Worm (Caenorhabditis elegans) whole organism, young adult: ENCODE results near the gene zyg-9.

Source experiments
- B0019.2 ChIP-seq: fragments of 200-800 bp; sonication (Bioruptor generic); conservative IDR thresholded peaks from 2 replicates; pipeline ENCODE4 v1.3.6; 2022; ENCODE audit warnings: missing genetic modification reagents, missing genetic modification characterization, missing compliant biosample characterization
- B0261.1 ChIP-seq: sonication (generic microtip); optimal IDR thresholded peaks from 2 replicates; lab custom pipeline; 2016; ENCODE audit warnings: mild to moderate bottlenecking, missing genetic modification characterization, moderate library complexity, missing compliant biosample characterization
- F10E7.11 ChIP-seq: sonication (generic microtip); optimal IDR thresholded peaks from 2 replicates; lab custom pipeline; 2017; ENCODE audit warnings: mild to moderate bottlenecking, missing genetic modification characterization, moderate library complexity, missing compliant biosample characterization
- F23B12.7 ChIP-seq: sonication (generic microtip); optimal IDR thresholded peaks from 2 replicates; lab custom pipeline; 2017; ENCODE audit warnings: missing genetic modification characterization, mild to moderate bottlenecking, missing compliant biosample characterization, antibody characterized with exemption, moderate library complexity; ENCODE audit not compliant: insufficient read depth
- F33H1.4 ChIP-seq: fragments of 200-800 bp; sonication (Bioruptor generic); IDR thresholded peaks from 2 replicates; pipeline ENCODE4 v1.3.6; 2022; ENCODE audit warnings: missing genetic modification reagents, missing genetic modification characterization, missing compliant biosample characterization
- F37B4.10 ChIP-seq: fragments of 200-800 bp; sonication (Bioruptor generic); IDR thresholded peaks from 2 replicates; pipeline ENCODE4 v1.3.6; 2022; ENCODE audit warnings: missing genetic modification characterization, missing compliant biosample characterization
- F55B11.4 ChIP-seq: sonication (generic microtip); optimal IDR thresholded peaks from 2 replicates; lab custom pipeline; 2016; ENCODE audit warnings: missing compliant biosample characterization, missing genetic modification characterization, borderline replicate concordance; ENCODE audit not compliant: insufficient read depth
- F57A8.1 ChIP-seq: fragments of 200-800 bp; sonication (Bioruptor generic); optimal IDR thresholded peaks from 2 replicates; lab custom pipeline; 2018; ENCODE audit warnings: mild to moderate bottlenecking, missing genetic modification characterization, moderate library complexity, missing compliant biosample characterization
- K11D2.4 ChIP-seq: fragments of 200-800 bp; sonication (Bioruptor generic); IDR thresholded peaks from 2 replicates; pipeline ENCODE4 v1.3.6; 2022; ENCODE audit warnings: missing genetic modification reagents, missing genetic modification characterization, missing compliant biosample characterization
- Y53G8AR.9 ChIP-seq: fragments of 200-800 bp; sonication (Bioruptor generic); conservative IDR thresholded peaks from 2 replicates; pipeline ENCODE4 v1.3.6; 2022; ENCODE audit warnings: missing genetic modification reagents, missing genetic modification characterization, missing compliant biosample characterization
- Y79H2A.3 ChIP-seq: fragments of 200-800 bp; sonication (Bioruptor generic); conservative IDR thresholded peaks from 2 replicates; pipeline ENCODE4 v1.3.6; 2022; ENCODE audit warnings: missing genetic modification reagents, missing genetic modification characterization, missing compliant biosample characterization
- aptf-2 ChIP-seq: fragments of 200-800 bp; sonication (Bioruptor generic); conservative IDR thresholded peaks from 2 replicates; pipeline ENCODE4 v1.3.6; 2022; ENCODE audit warnings: missing genetic modification reagents, missing genetic modification characterization, missing compliant biosample characterization
- aptf-3 ChIP-seq: fragments of 200-800 bp; sonication (Bioruptor generic); IDR thresholded peaks from 2 replicates; pipeline ENCODE4 v1.3.6; 2022; ENCODE audit warnings: missing genetic modification characterization, missing compliant biosample characterization
- attf-3 ChIP-seq: fragments of 200-800 bp; sonication (Bioruptor generic); conservative IDR thresholded peaks from 2 replicates; pipeline ENCODE4 v1.3.6; 2022; ENCODE audit warnings: missing genetic modification reagents, missing genetic modification characterization, missing compliant biosample characterization
- attf-6 ChIP-seq: fragments of 200-800 bp; sonication (Bioruptor generic); IDR thresholded peaks from 2 replicates; pipeline ENCODE4 v1.3.6; 2022; ENCODE audit warnings: missing genetic modification reagents, missing genetic modification characterization, missing compliant biosample characterization
- ceh-58 ChIP-seq: fragments of 200-800 bp; sonication (Bioruptor generic); IDR thresholded peaks from 2 replicates; pipeline ENCODE4 v1.3.6; 2022; ENCODE audit warnings: missing genetic modification characterization, missing compliant biosample characterization
- ceh-91 ChIP-seq: fragments of 200-800 bp; sonication (Bioruptor generic); IDR thresholded peaks from 2 replicates; pipeline ENCODE4 v1.3.6; 2022; ENCODE audit warnings: missing genetic modification reagents, missing genetic modification characterization, missing compliant biosample characterization
- chd-7 ChIP-seq: sonication (generic microtip); optimal IDR thresholded peaks from 2 replicates; lab custom pipeline; 2016; ENCODE audit warnings: mild to moderate bottlenecking, missing genetic modification characterization, moderate library complexity, missing compliant biosample characterization
- egl-44 ChIP-seq: fragments of 200-800 bp; sonication (Bioruptor generic); IDR thresholded peaks from 2 replicates; pipeline ENCODE4 v1.3.6; 2022; ENCODE audit warnings: missing genetic modification reagents, missing genetic modification characterization, missing compliant biosample characterization
- egrh-3 ChIP-seq: fragments of 200-800 bp; sonication (Bioruptor generic); IDR thresholded peaks from 2 replicates; pipeline ENCODE4 v1.3.6; 2022; ENCODE audit warnings: missing genetic modification reagents, missing genetic modification characterization, missing compliant biosample characterization
- ekl-4 ChIP-seq: fragments of 200-800 bp; sonication (Bioruptor generic); IDR thresholded peaks from 2 replicates; pipeline ENCODE4 v1.3.6; 2022; ENCODE audit warnings: missing genetic modification reagents, missing genetic modification characterization, missing compliant biosample characterization
- ets-4 ChIP-seq: fragments of 200-800 bp; sonication (Bioruptor generic); optimal IDR thresholded peaks from 2 replicates; lab custom pipeline; 2018; ENCODE audit warnings: mild to moderate bottlenecking, missing genetic modification characterization, missing compliant biosample characterization
- fkh-3 ChIP-seq: sonication (generic microtip); optimal IDR thresholded peaks from 2 replicates; lab custom pipeline; 2016; ENCODE audit warnings: mild to moderate bottlenecking, missing genetic modification characterization, missing compliant biosample characterization
- gei-17 ChIP-seq: fragments of 200-800 bp; sonication (Bioruptor generic); optimal IDR thresholded peaks from 2 replicates; lab custom pipeline; 2018; ENCODE audit warnings: mild to moderate bottlenecking, missing genetic modification characterization, missing compliant biosample characterization
- hlh-26 ChIP-seq: fragments of 200-800 bp; sonication (Bioruptor generic); conservative IDR thresholded peaks from 2 replicates; pipeline ENCODE4 v1.3.6; 2022; ENCODE audit warnings: missing genetic modification reagents, missing genetic modification characterization, missing compliant biosample characterization
- hmg-20 ChIP-seq: fragments of 200-800 bp; sonication (Bioruptor generic); IDR thresholded peaks from 2 replicates; pipeline ENCODE4 v1.3.6; 2022; ENCODE audit warnings: missing genetic modification reagents, missing genetic modification characterization, missing compliant biosample characterization
- lag-1 ChIP-seq: fragments of 200-800 bp; sonication (Bioruptor generic); IDR thresholded peaks from 2 replicates; pipeline ENCODE4 v1.3.6; 2022; ENCODE audit warnings: missing genetic modification reagents, missing genetic modification characterization, missing compliant biosample characterization
- lin-26 ChIP-seq: fragments of 200-800 bp; sonication (Bioruptor generic); IDR thresholded peaks from 2 replicates; pipeline ENCODE4 v1.3.6; 2022; ENCODE audit warnings: missing genetic modification reagents, missing genetic modification characterization, missing compliant biosample characterization
- lin-35 ChIP-seq, 3 experiments: fragments of 150-350 bp in 2 of 3; sonication (generic microtip) in 1 of 3; optimal IDR thresholded peaks; 2 replicates each; lab custom pipeline; 2014 to 2018; ENCODE audit warnings: missing biosample characterization in 3 of 3, missing genetic modification characterization in 3 of 3, missing genetic modification reagents in 3 of 3
- lin-40 ChIP-seq: sonication (generic microtip); optimal IDR thresholded peaks from 2 replicates; lab custom pipeline; 2016; ENCODE audit warnings: missing genetic modification characterization, mild to moderate bottlenecking, missing compliant biosample characterization, missing genotype, missing genetic modification reagents
- lsy-27 ChIP-seq: sonication (generic microtip); optimal IDR thresholded peaks from 2 replicates; lab custom pipeline; 2017; ENCODE audit warnings: missing genetic modification characterization, mild to moderate bottlenecking, missing compliant biosample characterization, antibody characterized with exemption, missing genotype, borderline replicate concordance; ENCODE audit not compliant: insufficient read depth
- madf-10 ChIP-seq: sonication (generic microtip); optimal IDR thresholded peaks from 2 replicates; lab custom pipeline; 2016; ENCODE audit warnings: mild to moderate bottlenecking, missing genetic modification characterization, missing compliant biosample characterization
- mxl-1 ChIP-seq: sonication (generic microtip); optimal IDR thresholded peaks from 2 replicates; lab custom pipeline; 2016; ENCODE audit warnings: missing genetic modification characterization, missing compliant biosample characterization
- nfya-1 ChIP-seq: sonication (generic microtip); optimal IDR thresholded peaks from 2 replicates; lab custom pipeline; 2017; ENCODE audit warnings: antibody characterized with exemption, missing compliant biosample characterization, missing genetic modification characterization, borderline replicate concordance; ENCODE audit not compliant: insufficient read depth
- nfya-2 ChIP-seq: fragments of 200-800 bp; sonication (Bioruptor generic); IDR thresholded peaks from 2 replicates; pipeline ENCODE4 v1.3.6; 2022; ENCODE audit warnings: missing genetic modification reagents, missing genetic modification characterization, missing compliant biosample characterization
- nhr-179 ChIP-seq: sonication (generic microtip); optimal IDR thresholded peaks from 2 replicates; lab custom pipeline; 2016; ENCODE audit warnings: mild to moderate bottlenecking, missing genetic modification characterization, missing compliant biosample characterization
- nhr-27 ChIP-seq: fragments of 200-800 bp; sonication (Bioruptor generic); optimal IDR thresholded peaks from 2 replicates; lab custom pipeline; 2018; ENCODE audit warnings: mild to moderate bottlenecking, missing genetic modification characterization, moderate library complexity, missing compliant biosample characterization
- nhr-80 ChIP-seq: sonication (generic microtip); optimal IDR thresholded peaks from 2 replicates; lab custom pipeline; 2016; ENCODE audit warnings: missing genetic modification characterization, missing compliant biosample characterization
- rec-8 ChIP-seq, 2 experiments: sonication (generic microtip); optimal IDR thresholded peaks; 2 replicates each; lab custom pipeline; 2016; ENCODE audit warnings: mild to moderate bottlenecking in 2 of 2, missing genetic modification characterization in 2 of 2, missing genetic modification reagents in 2 of 2, missing genotype in 2 of 2, missing biosample characterization in 1 of 2, missing compliant biosample characterization in 1 of 2, moderate library complexity in 1 of 2
- rpc-1 ChIP-seq, 2 experiments: fragments of 150-350 bp in 1 of 2; sonication (generic microtip) in 1 of 2; optimal IDR thresholded peaks; 2 replicates each; lab custom pipeline; 2014 to 2018; ENCODE audit warnings: missing biosample characterization in 1 of 2, missing genetic modification characterization in 1 of 2, missing genetic modification reagents in 1 of 2, missing genotype in 1 of 2
- snpc-1.1 ChIP-seq: sonication (generic microtip); optimal IDR thresholded peaks from 2 replicates; lab custom pipeline; 2017; ENCODE audit warnings: missing genetic modification characterization, mild to moderate bottlenecking, missing compliant biosample characterization, antibody characterized with exemption, moderate library complexity, missing genotype, missing genetic modification reagents; ENCODE audit not compliant: insufficient read depth
- unc-62 ChIP-seq: fragments of 150-350 bp; optimal IDR thresholded peaks from 2 replicates; lab custom pipeline; 2014; ENCODE audit warnings: missing biosample characterization, missing genetic modification reagents, missing genetic modification characterization
- zfh-2 ChIP-seq: fragments of 200-800 bp; sonication (Bioruptor generic); conservative IDR thresholded peaks from 2 replicates; pipeline ENCODE4 v1.3.6; 2022; ENCODE audit warnings: missing genetic modification reagents, missing genetic modification characterization, missing compliant biosample characterization
- zim-3 ChIP-seq: sonication (generic microtip); optimal IDR thresholded peaks from 2 replicates; lab custom pipeline; 2017; ENCODE audit warnings: mild to moderate bottlenecking, missing genetic modification characterization, moderate library complexity, missing compliant biosample characterization
- ztf-22 ChIP-seq: fragments of 200-800 bp; sonication (Bioruptor generic); optimal IDR thresholded peaks from 2 replicates; lab custom pipeline; 2018; ENCODE audit warnings: mild to moderate bottlenecking, missing genetic modification characterization, moderate library complexity, missing compliant biosample characterization
- ztf-26 ChIP-seq: sonication (generic microtip); optimal IDR thresholded peaks from 2 replicates; lab custom pipeline; 2017; ENCODE audit warnings: missing genetic modification characterization, missing compliant biosample characterization
- ztf-3 ChIP-seq: fragments of 200-800 bp; sonication (Bioruptor generic); optimal IDR thresholded peaks from 2 replicates; lab custom pipeline; 2018; ENCODE audit warnings: mild to moderate bottlenecking, missing genetic modification characterization, missing compliant biosample characterization

Gene zyg-9

ce11 chrII:8481033-8481708, 23.6 kb downstream of the zyg-9 start (continued):
- TF ChIP-seq K11D2.4 (GFP tag; lab: Robert Waterston, UW) = peak; percentile 12; the same call in 1 of the 2 replicates
- no peak for TF ChIP-seq ztf-26 (tag; lab: Kevin White, UChicago)
- TF ChIP-seq hmg-20 (GFP tag; lab: Robert Waterston, UW) = no peak
- no peak for TF ChIP-seq ets-4 (GFP tag; lab: Kevin White, UChicago)
- no peak for TF ChIP-seq lin-40 (tag; lab: Kevin White, UChicago)
- TF ChIP-seq lin-35 (GFP tag; optimal IDR thresholded peaks at IDR 0.05; lab: Kevin White, UChicago) = no peak
- TF ChIP-seq ceh-58 (GFP tag; lab: Robert Waterston, UW) = no peak
- TF ChIP-seq mxl-1 (tag; lab: Kevin White, UChicago) = no peak
- TF ChIP-seq zim-3 (tag; lab: Kevin White, UChicago) = no peak
- TF ChIP-seq nhr-27 (tag; lab: Kevin White, UChicago) = no peak
- TF ChIP-seq ztf-3 = no peak
- no peak for TF ChIP-seq egl-44 (GFP tag; lab: Robert Waterston, UW)
- no peak for TF ChIP-seq zfh-2
- TF ChIP-seq nhr-80 (tag; lab: Kevin White, UChicago) = no peak
- no peak for TF ChIP-seq F37B4.10
- no peak for TF ChIP-seq F10E7.11 (tag; lab: Kevin White, UChicago)
- no peak for TF ChIP-seq B0261.1 (tag; lab: Kevin White, UChicago)
- no peak for TF ChIP-seq ceh-91
- TF ChIP-seq fkh-3 (tag; lab: Kevin White, UChicago) = no peak
- TF ChIP-seq lsy-27 (tag; lab: Kevin White, UChicago) = no peak
- no peak for TF ChIP-seq lin-26 (GFP tag; lab: Robert Waterston, UW)
- no peak for TF ChIP-seq nfya-2 (GFP tag; lab: Robert Waterston, UW)
- no peak for TF ChIP-seq egrh-3 (GFP tag; lab: Robert Waterston, UW)
- TF ChIP-seq attf-6 = no peak
- no peak for TF ChIP-seq ztf-22 (GFP tag; lab: Kevin White, UChicago)
- no peak for TF ChIP-seq F55B11.4 (tag; lab: Kevin White, UChicago)
- peak; percentile 23 for TF ChIP-seq chd-7 (tag; lab: Kevin White, UChicago)
- no peak for TF ChIP-seq B0019.2 (GFP tag; lab: Robert Waterston, UW)
- TF ChIP-seq ekl-4 = no peak
- no peak for TF ChIP-seq unc-62 (GFP tag; lab: Kevin White, UChicago)
- TF ChIP-seq madf-10 = no peak
- no peak for TF ChIP-seq hlh-26 (GFP tag; lab: Robert Waterston, UW)
- no peak for TF ChIP-seq attf-3 (GFP tag; lab: Robert Waterston, UW)
- TF ChIP-seq rpc-1 (optimal IDR thresholded peaks at IDR 0.05; lab: Kevin White, UChicago) = no peak
- TF ChIP-seq rpc-1 (tag; optimal IDR thresholded peaks at IDR 0.05; lab: Kevin White, UChicago) = no peak
- no peak for TF ChIP-seq nfya-1 (tag; lab: Kevin White, UChicago)
- peak; percentile 3 for TF ChIP-seq gei-17 (GFP tag; lab: Kevin White, UChicago)
- TF ChIP-seq aptf-2 (GFP tag; lab: Robert Waterston, UW) = no peak
- TF ChIP-seq nhr-179 (tag; lab: Kevin White, UChicago) = no peak
- TF ChIP-seq rec-8 (tag; optimal IDR thresholded peaks at IDR 0.05; lab: Kevin White, UChicago) = no peak
- 0 out of 2 replicates have a peak, but pooled peaks have one; percentile 16 for TF ChIP-seq Y53G8AR.9 (GFP tag; lab: Robert Waterston, UW)
- TF ChIP-seq Y79H2A.3 (GFP tag; lab: Robert Waterston, UW) = no peak
- no peak for TF ChIP-seq F33H1.4
- no peak for TF ChIP-seq aptf-3 (GFP tag; lab: Robert Waterston, UW)
- peak; percentile 19 for TF ChIP-seq F23B12.7
- no peak for TF ChIP-seq snpc-1.1
- no peak for TF ChIP-seq lag-1 (GFP tag; lab: Robert Waterston, UW)
- no peak for TF ChIP-seq F57A8.1 (GFP tag; lab: Kevin White, UChicago)
